Fruit fly (Drosophila melanogaster) whole organism: ENCODE data around the gene CG14551.

Experiments used
- Dll ChIP-seq: fragments of >200 bp; optimal IDR thresholded peaks from 2 replicates; lab custom pipeline; 2017
- EcR ChIP-seq, 2 experiments: fragments of >200 bp; optimal IDR thresholded peaks; 2 replicates each; lab custom pipeline; 2017; ENCODE audit warnings: missing biosample characterization in 2 of 2, missing genetic modification characterization in 2 of 2, missing genetic modification reagents in 2 of 2
- pan ChIP-seq: fragments of >200 bp; optimal IDR thresholded peaks from 2 replicates; lab custom pipeline; 2017
- psq ChIP-seq: fragments of >200 bp; optimal IDR thresholded peaks from 2 replicates; lab custom pipeline; 2017
- usp ChIP-seq: fragments of >200 bp; optimal IDR thresholded peaks from 2 replicates; lab custom pipeline; 2017; ENCODE audit warnings: missing biosample characterization, missing genetic modification characterization, mixed read lengths

DNA sequence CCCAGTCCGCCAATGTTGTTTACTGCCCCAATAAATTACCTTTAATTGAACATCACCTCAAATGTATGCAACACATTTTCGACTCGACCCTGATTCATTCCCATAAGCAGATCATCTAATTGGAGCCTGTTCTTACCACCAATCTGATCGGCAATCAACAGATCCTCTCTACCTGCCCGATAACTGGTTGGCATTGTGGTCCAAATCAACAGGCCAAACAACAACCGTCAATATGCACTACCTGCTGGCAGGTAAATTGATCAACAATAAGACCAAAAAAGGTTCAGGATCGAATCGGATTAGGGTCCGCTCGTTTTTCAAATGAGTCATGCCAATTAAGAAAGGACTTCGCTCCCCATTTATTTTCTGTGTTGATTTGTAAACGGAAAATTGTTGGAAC lies 39.6 kb downstream of the CG14551 start:
- TF ChIP-seq EcR (GFP tag; optimal IDR thresholded peaks at IDR 0.05; lab: Kevin White, UChicago) = no peak
- no peak for TF ChIP-seq Dll (lab: Kevin White, UChicago)
- no peak for TF ChIP-seq usp (GFP tag; lab: Kevin White, UChicago)
- TF ChIP-seq psq (lab: Kevin White, UChicago) = no peak
- TF ChIP-seq pan (lab: Kevin White, UChicago) = no peak
